Worm (Caenorhabditis elegans): Measurements from ENCODE around the gene F13A2.2.
A peak's percentile ranks its signal among the peaks of the same experiment; 100 is the strongest.

F13A2.2 gene

ce11 chrV:4398884-4399283, 14.5 kb upstream of the F13A2.2 start:
- TF ChIP-seq ceh-100 (GFP tag; IDR thresholded peaks at IDR 0.05) (no peak), zfh-2 (GFP tag; conservative IDR thresholded peaks at IDR 0.05) (peak; percentile 65), B0019.2 (GFP tag; conservative IDR thresholded peaks at IDR 0.05) (no peak), tbp1 (GFP tag; optimal IDR thresholded peaks at IDR 0.05) (no peak), ceh-58 (GFP tag; IDR thresholded peaks at IDR 0.05) (no peak)

ce11 chrV:4398127-4398526, 13.7 kb upstream of the F13A2.2 start:
- TF ChIP-seq nhr-27 (tag; optimal IDR thresholded peaks at IDR 0.05), result no peak
- TF ChIP-seq lin-54 (GFP tag; optimal IDR thresholded peaks at IDR 0.05), result no peak
- no peak for TF ChIP-seq athp-1 (tag; optimal IDR thresholded peaks at IDR 0.05)
- no peak for TF ChIP-seq snpc-4 (GFP tag; optimal IDR thresholded peaks at IDR 0.05)
- TF ChIP-seq snpc-4 (tag; optimal IDR thresholded peaks at IDR 0.05), result no peak
- TF ChIP-seq hmg-1.2 (GFP tag; IDR thresholded peaks at IDR 0.05), result no peak
- no peak for TF ChIP-seq chd-7 (tag; optimal IDR thresholded peaks at IDR 0.05)
- TF ChIP-seq rpc-1 (optimal IDR thresholded peaks at IDR 0.05), result no peak
- no peak for TF ChIP-seq rpc-1 (tag; optimal IDR thresholded peaks at IDR 0.05)
- no peak for TF ChIP-seq T26A5.8 (tag; optimal IDR thresholded peaks at IDR 0.05)
- TF ChIP-seq madf-3 (GFP tag; IDR thresholded peaks at IDR 0.05), result no peak
- TF ChIP-seq madf-8 (GFP tag; conservative IDR thresholded peaks at IDR 0.05), result no peak
- TF ChIP-seq Y79H2A.3 (GFP tag; conservative IDR thresholded peaks at IDR 0.05), result no peak
- no peak for TF ChIP-seq ZK185.1 (tag; optimal IDR thresholded peaks at IDR 0.05; ENCODE audit: poor library complexity, severe bottlenecking)
- no peak for TF ChIP-seq fkh-3 (tag; optimal IDR thresholded peaks at IDR 0.05)
- TF ChIP-seq lin-35 (GFP tag; optimal IDR thresholded peaks at IDR 0.05), result no peak

- TF ChIP-seq F39B2.1 (GFP tag; IDR thresholded peaks at IDR 0.05) (no peak), Y56A3A.18 (GFP tag; IDR thresholded peaks at IDR 0.05) (no peak), nfya-1 (tag; optimal IDR thresholded peaks at IDR 0.05; ENCODE audit: borderline replicate concordance, insufficient read depth) (no peak), lsl-1 (GFP tag; optimal IDR thresholded peaks at IDR 0.05) (no peak), lin-35 (GFP tag; optimal IDR thresholded peaks at IDR 0.05) (no peak), F37B4.10 (GFP tag; IDR thresholded peaks at IDR 0.05) (no peak), F52B5.7 (tag; optimal IDR thresholded peaks at IDR 0.05) (no peak), ceh-91 (GFP tag; IDR thresholded peaks at IDR 0.05) (no peak), nhr-27 (tag; optimal IDR thresholded peaks at IDR 0.05) (no peak), sptf-2 (GFP tag; optimal IDR thresholded peaks at IDR 0.05) (no peak), chd-7 (tag; optimal IDR thresholded peaks at IDR 0.05) (no peak), madf-6 (GFP tag; IDR thresholded peaks at IDR 0.05) (no peak), ztf-18 (tag; optimal IDR thresholded peaks at IDR 0.05) (no peak), lir-1 (GFP tag; conservative IDR thresholded peaks at IDR 0.05) (no peak), lin-26 (GFP tag; IDR thresholded peaks at IDR 0.05) (no peak), atf-7 (tag; optimal IDR thresholded peaks at IDR 0.05) (no peak), let-607 (tag; optimal IDR thresholded peaks at IDR 0.05) (no peak), ceh-58 (GFP tag; IDR thresholded peaks at IDR 0.05) (no peak), dpff-1 (tag; optimal IDR thresholded peaks at IDR 0.05) (no peak), nfya-2 (GFP tag; IDR thresholded peaks at IDR 0.05) (no peak)
These were observed 11.9 kb upstream of the F13A2.2 start, which contains the start of gene F13A2.3 for ce11 chrV:4396257-4396656. F13A2.3 (minus strand) TSS chrV:4396357.

Data from whole organism, young adult.